Worm (Caenorhabditis elegans) whole organism, L4 larva: ENCODE measurements around the gene acl-7.

ENCODE experiments used
- R02D3.7 ChIP-seq: fragments of 150-350 bp; sonication (generic microtip); optimal IDR thresholded peaks from 3 replicates; lab custom pipeline; 2014; ENCODE audit warnings: missing biosample characterization, missing genetic modification characterization
- T20F7.1 ChIP-seq: fragments of 200-800 bp; sonication (Bioruptor generic); optimal IDR thresholded peaks from 2 replicates; lab custom pipeline; 2018; ENCODE audit warnings: mild to moderate bottlenecking, missing genetic modification characterization, missing compliant biosample characterization
- Y75B8A.6 ChIP-seq: fragments of 200-800 bp; sonication (Bioruptor generic); IDR thresholded peaks from 2 replicates; pipeline ENCODE4 v1.3.6; 2022; ENCODE audit warnings: missing genetic modification reagents, missing genetic modification characterization, missing compliant biosample characterization
- ZK337.2 ChIP-seq: fragments of 200-800 bp; sonication (Bioruptor generic); IDR thresholded peaks from 2 replicates; pipeline ENCODE4 v1.3.6; 2022; ENCODE audit warnings: missing genetic modification reagents, missing genetic modification characterization, missing compliant biosample characterization
- aha-1 ChIP-seq: fragments of 150-350 bp; peaks from one replicate; lab custom pipeline; 2014; ENCODE audit warnings: missing biosample characterization, missing genetic modification characterization
- ceh-62 ChIP-seq: sonication (generic microtip); optimal IDR thresholded peaks from 2 replicates; lab custom pipeline; 2017; ENCODE audit warnings: missing biosample characterization, missing genetic modification characterization
- ceh-82 ChIP-seq: sonication (generic microtip); optimal IDR thresholded peaks from 2 replicates; lab custom pipeline; 2017; ENCODE audit warnings: missing biosample characterization, missing genetic modification characterization
- ces-1 ChIP-seq: fragments of 150-350 bp; sonication (generic microtip); optimal IDR thresholded peaks from 4 replicates; lab custom pipeline; 2014; ENCODE audit warnings: missing biosample characterization, missing genetic modification reagents, missing genetic modification characterization
- cey-2 ChIP-seq: sonication (generic microtip); optimal IDR thresholded peaks from 3 replicates; lab custom pipeline; 2017; ENCODE audit warnings: missing genetic modification characterization, mild to moderate bottlenecking, missing compliant biosample characterization, antibody characterized with exemption, borderline replicate concordance; ENCODE audit not compliant: insufficient read depth
- ctbp-1 ChIP-seq: fragments of 200-800 bp; sonication (Bioruptor generic); IDR thresholded peaks from 2 replicates; pipeline ENCODE4 v1.3.6; 2022; ENCODE audit warnings: missing genetic modification reagents, missing genetic modification characterization, missing compliant biosample characterization
- daf-16 ChIP-seq, 3 experiments: sonication (generic microtip); optimal IDR thresholded peaks; 2 replicates each; lab custom pipeline; 2016 to 2017; ENCODE audit warnings: missing genetic modification characterization in 3 of 3, missing genetic modification reagents in 3 of 3, mild to moderate bottlenecking in 2 of 3, missing compliant biosample characterization in 2 of 3, missing biosample characterization in 1 of 3, moderate library complexity in 1 of 3
- dmd-6 ChIP-seq: fragments of 200-800 bp; sonication (Bioruptor generic); IDR thresholded peaks from 2 replicates; pipeline ENCODE4 v1.3.6; 2022; ENCODE audit warnings: missing genetic modification reagents, missing genetic modification characterization, missing compliant biosample characterization
- dmd-8 ChIP-seq: fragments of 200-800 bp; sonication (Bioruptor generic); IDR thresholded peaks from 2 replicates; pipeline ENCODE4 v1.3.6; 2022; ENCODE audit warnings: missing genetic modification characterization, missing compliant biosample characterization
- dmd-9 ChIP-seq: fragments of 200-800 bp; sonication (Bioruptor generic); IDR thresholded peaks from 2 replicates; pipeline ENCODE4 v1.3.6; 2022; ENCODE audit warnings: missing genetic modification reagents, missing genetic modification characterization, missing compliant biosample characterization
- dve-1 ChIP-seq: sonication (generic microtip); optimal IDR thresholded peaks from 2 replicates; lab custom pipeline; 2017; ENCODE audit warnings: antibody characterized with exemption, mild to moderate bottlenecking, missing genetic modification characterization, missing compliant biosample characterization; ENCODE audit not compliant: insufficient read depth
- egl-43 ChIP-seq: fragments of 200-800 bp; sonication (Bioruptor generic); IDR thresholded peaks from 2 replicates; pipeline ENCODE4 v1.3.6; 2022; ENCODE audit warnings: missing genetic modification reagents, missing genetic modification characterization, missing compliant biosample characterization
- fkh-10 ChIP-seq: fragments of 150-350 bp; optimal IDR thresholded peaks from 2 replicates; lab custom pipeline; 2014; ENCODE audit warnings: missing biosample characterization, missing genetic modification reagents, missing genetic modification characterization
- gei-8 ChIP-seq: fragments of 200-800 bp; sonication (Bioruptor generic); optimal IDR thresholded peaks from 2 replicates; lab custom pipeline; 2018; ENCODE audit warnings: mild to moderate bottlenecking, missing genetic modification characterization, missing compliant biosample characterization
- hif-1 ChIP-seq, 2 experiments: sonication (generic microtip); optimal IDR thresholded peaks; 2 replicates each; lab custom pipeline; 2016 to 2017; ENCODE audit warnings: missing compliant biosample characterization in 2 of 2, missing genetic modification characterization in 2 of 2, missing genetic modification reagents in 2 of 2, missing genotype in 2 of 2, mild to moderate bottlenecking in 1 of 2
- hlh-30 ChIP-seq: sonication (generic microtip); optimal IDR thresholded peaks from 2 replicates; lab custom pipeline; 2017; ENCODE audit warnings: antibody characterized with exemption, mild to moderate bottlenecking, missing genetic modification characterization, missing compliant biosample characterization; ENCODE audit not compliant: insufficient read depth
- madf-5 ChIP-seq, 2 experiments: fragments of 200-800 bp; sonication (Bioruptor generic); IDR thresholded peaks; 2 replicates each; pipeline ENCODE4 v1.3.6; 2022; ENCODE audit warnings: missing compliant biosample characterization in 2 of 2, missing genetic modification characterization in 2 of 2
- mdt-29 ChIP-seq: fragments of 200-800 bp; sonication (Bioruptor generic); IDR thresholded peaks from 2 replicates; pipeline ENCODE4 v1.3.6; 2022; ENCODE audit warnings: missing genetic modification reagents, missing genetic modification characterization, missing compliant biosample characterization
- mep-1 ChIP-seq: fragments of 150-350 bp; sonication (generic microtip); optimal IDR thresholded peaks from 3 replicates; lab custom pipeline; 2014; ENCODE audit warnings: missing biosample characterization, missing genetic modification characterization
- nhr-25 ChIP-seq: sonication (generic microtip); optimal IDR thresholded peaks from 2 replicates; lab custom pipeline; 2017; ENCODE audit warnings: missing genetic modification characterization, mild to moderate bottlenecking, missing compliant biosample characterization, antibody characterized with exemption, moderate library complexity, borderline replicate concordance; ENCODE audit not compliant: insufficient read depth
- nhr-42 ChIP-seq: fragments of 200-800 bp; sonication (Bioruptor generic); IDR thresholded peaks from 2 replicates; pipeline ENCODE4 v1.3.6; 2022; ENCODE audit warnings: missing genetic modification characterization, missing compliant biosample characterization
- nhr-6 ChIP-seq: fragments of 150-350 bp; optimal IDR thresholded peaks from 2 replicates; lab custom pipeline; 2014; ENCODE audit warnings: missing biosample characterization, missing genetic modification characterization
- nhr-76 ChIP-seq: fragments of 150-350 bp; optimal IDR thresholded peaks from 2 replicates; lab custom pipeline; 2014; ENCODE audit warnings: missing biosample characterization, missing genetic modification characterization
- pqm-1 ChIP-seq: sonication (generic microtip); optimal IDR thresholded peaks from 2 replicates; lab custom pipeline; 2017; ENCODE audit warnings: missing biosample characterization, missing genetic modification characterization
- saeg-2 ChIP-seq: fragments of 200-800 bp; sonication (Bioruptor generic); IDR thresholded peaks from 2 replicates; pipeline ENCODE4 v1.3.6; 2022; ENCODE audit warnings: missing genetic modification reagents, missing genetic modification characterization, missing compliant biosample characterization
- set-16 ChIP-seq: fragments of 200-800 bp; sonication (Bioruptor generic); IDR thresholded peaks from 2 replicates; pipeline ENCODE4 v1.3.6; 2022; ENCODE audit warnings: missing genetic modification reagents, missing genetic modification characterization, missing compliant biosample characterization
- skn-1 ChIP-seq: fragments of 150-350 bp; optimal IDR thresholded peaks from 2 replicates; lab custom pipeline; 2014; ENCODE audit warnings: missing biosample characterization, missing genetic modification characterization
- snpc-1.2 ChIP-seq: fragments of 200-800 bp; sonication (Bioruptor generic); IDR thresholded peaks from 2 replicates; pipeline ENCODE4 v1.3.6; 2022; ENCODE audit warnings: missing genetic modification reagents, missing genetic modification characterization, missing compliant biosample characterization
- unc-130 ChIP-seq: sonication (generic microtip); optimal IDR thresholded peaks from 2 replicates; lab custom pipeline; 2016; ENCODE audit warnings: missing genetic modification reagents, missing genetic modification characterization, missing compliant biosample characterization
- unc-62 ChIP-seq, 3 experiments: fragments of 150-350 bp in 1 of 3; sonication (generic microtip); optimal IDR thresholded peaks in 2 of 3; peaks in 1 of 3; 1 replicate in 1 of 3; 2 replicates in 2 of 3; lab custom pipeline; 2014 to 2017; ENCODE audit warnings: missing biosample characterization in 3 of 3, missing genetic modification characterization in 3 of 3, missing genetic modification reagents in 3 of 3, missing genotype in 1 of 3
- zip-11 ChIP-seq: fragments of 200-800 bp; sonication (Bioruptor generic); IDR thresholded peaks from 2 replicates; pipeline ENCODE4 v1.3.6; 2022; ENCODE audit warnings: missing genetic modification characterization, missing compliant biosample characterization
- zip-2 ChIP-seq: fragments of 150-350 bp; optimal IDR thresholded peaks from 2 replicates; lab custom pipeline; 2014; ENCODE audit warnings: missing biosample characterization, missing genetic modification characterization
- ztf-7 ChIP-seq: fragments of 150-350 bp; optimal IDR thresholded peaks from 2 replicates; lab custom pipeline; 2014; ENCODE audit warnings: missing biosample characterization, missing genetic modification characterization

The acl-7 gene

ce11 chrII:12819979-12820378 is 3.7 kb upstream of the acl-7 start:
- TF ChIP-seq dve-1 (tag; lab: Kevin White, UChicago) (no peak), ceh-62 (tag; lab: Kevin White, UChicago) (no peak), gei-8 (GFP tag; lab: Kevin White, UChicago) (no peak), dmd-9 (no peak), fkh-10 (GFP tag; lab: Kevin White, UChicago) (no peak), snpc-1.2 (GFP tag; lab: Robert Waterston, UW) (no peak), nhr-42 (GFP tag; lab: Robert Waterston, UW) (no peak), zip-11 (GFP tag; lab: Robert Waterston, UW) (no peak), T20F7.1 (no peak), Y75B8A.6 (no peak), mep-1 (tag; lab: Kevin White, UChicago) (no peak)

ce11 chrII:12818488-12818887 is 2.2 kb upstream of the acl-7 start, which contains the start of gene Y46G5A.22:
TSS of gene Y46G5A.22 (minus strand) at chrII:12818588.
- TF ChIP-seq mdt-29 (GFP tag; lab: Robert Waterston, UW) = no peak
- no peak for TF ChIP-seq dve-1 (tag; lab: Kevin White, UChicago)
- no peak for TF ChIP-seq egl-43
- no peak for TF ChIP-seq ceh-82 (tag; lab: Kevin White, UChicago)
- no peak for TF ChIP-seq R02D3.7 (tag; lab: Kevin White, UChicago)
- TF ChIP-seq skn-1 = no peak
- TF ChIP-seq unc-62 (GFP tag; optimal IDR thresholded peaks at IDR 0.05 in 1 of 2; lab: Kevin White, UChicago) = peak in 1 of 2 experiments; percentile 72
- TF ChIP-seq unc-62 (tag; optimal IDR thresholded peaks at IDR 0.05; lab: Kevin White, UChicago) = no peak
- no peak for TF ChIP-seq T20F7.1
- TF ChIP-seq cey-2 (tag; lab: Kevin White, UChicago) = no peak
- no peak for TF ChIP-seq madf-5 (GFP tag; IDR thresholded peaks at IDR 0.05; lab: Robert Waterston, UW)
- TF ChIP-seq nhr-42 (GFP tag; lab: Robert Waterston, UW) = no peak
- no peak for TF ChIP-seq ctbp-1 (GFP tag; lab: Robert Waterston, UW)
- peak; percentile 15 for TF ChIP-seq hlh-30 (tag; lab: Kevin White, UChicago)
- TF ChIP-seq dmd-6 = no peak
- TF ChIP-seq nhr-25 (tag; lab: Kevin White, UChicago) = no peak

- TF ChIP-seq aha-1 (tag; lab: Kevin White, UChicago) (peak; percentile 95), dmd-8 (GFP tag; lab: Robert Waterston, UW) (no peak)
Measured at ce11 chrII:12813253-12813652, 3.0 kb downstream of the acl-7 start.

ce11 chrII:12810709-12811108 is 5.6 kb downstream of the acl-7 start, which contains the start of gene Y46G5A.20:
TSS of gene Y46G5A.20 (plus strand) at chrII:12811009.
- TF ChIP-seq daf-16 (GFP tag; optimal IDR thresholded peaks at IDR 0.05; lab: Kevin White, UChicago) (no peak), daf-16 (tag; optimal IDR thresholded peaks at IDR 0.05; lab: Kevin White, UChicago) (peak; percentile 52), ZK337.2 (GFP tag; lab: Robert Waterston, UW) (no peak), mdt-29 (GFP tag; lab: Robert Waterston, UW) (no peak), pqm-1 (tag; lab: Kevin White, UChicago) (peak; percentile 15)

ce11 chrII:12809725-12810124 is 6.5 kb downstream of the acl-7 start:
- TF ChIP-seq nhr-76 (tag; lab: Kevin White, UChicago) = no peak
- TF ChIP-seq ces-1 = no peak
- peak; percentile 87 for TF ChIP-seq zip-2
- TF ChIP-seq nhr-6 (tag; lab: Kevin White, UChicago) = no peak
- TF ChIP-seq set-16 = no peak
- no peak for TF ChIP-seq ctbp-1 (GFP tag; lab: Robert Waterston, UW)
- no peak for TF ChIP-seq ztf-7
- TF ChIP-seq saeg-2 = no peak
- peak in 1 of 2 experiments; percentile 37 for TF ChIP-seq hif-1 (tag; optimal IDR thresholded peaks at IDR 0.05; lab: Kevin White, UChicago)
- TF ChIP-seq unc-130 = no peak
- TF ChIP-seq, all 104 proteins: peak for 2
